Worm (Caenorhabditis elegans): ENCODE results near the gene ceh-79.

ceh-79 gene

ce11 chrV:13298706-13299105 lies 2.9 kb upstream of the ceh-79 start:
- no peak for TF ChIP-seq ceh-100 (GFP tag; IDR thresholded peaks at IDR 0.05)
- no peak for TF ChIP-seq B0035.1 (tag; optimal IDR thresholded peaks at IDR 0.05)
- TF ChIP-seq zim-3 (tag; optimal IDR thresholded peaks at IDR 0.05): no peak
- no peak for TF ChIP-seq bed-2 (GFP tag; IDR thresholded peaks at IDR 0.05)
- no peak for TF ChIP-seq F57C9.4 (tag; optimal IDR thresholded peaks at IDR 0.05)
- no peak for TF ChIP-seq F22D6.2 (tag; optimal IDR thresholded peaks at IDR 0.05)
- TF ChIP-seq F57A8.1 (GFP tag; optimal IDR thresholded peaks at IDR 0.05): no peak
- TF ChIP-seq ccch-3 (GFP tag; optimal IDR thresholded peaks at IDR 0.05): no peak
- no peak for TF ChIP-seq madf-8 (GFP tag; conservative IDR thresholded peaks at IDR 0.05)
- no peak for TF ChIP-seq lsy-27 (tag; optimal IDR thresholded peaks at IDR 0.05; ENCODE audit: borderline replicate concordance, insufficient read depth)
- TF ChIP-seq let-607 (tag; optimal IDR thresholded peaks at IDR 0.05): no peak
- TF ChIP-seq K12H6.12 (tag; optimal IDR thresholded peaks at IDR 0.05): no peak
- TF ChIP-seq rec-8 (tag; optimal IDR thresholded peaks at IDR 0.05): no peak
- TF ChIP-seq mes-4 (tag; optimal IDR thresholded peaks at IDR 0.05): no peak
- TF ChIP-seq lin-35 (GFP tag; optimal IDR thresholded peaks at IDR 0.05): no peak
- TF ChIP-seq tbp1 (GFP tag; optimal IDR thresholded peaks at IDR 0.05): no peak

- TF ChIP-seq somi-1 (GFP tag; optimal IDR thresholded peaks at IDR 0.05) (no peak), madf-3 (GFP tag; IDR thresholded peaks at IDR 0.05) (no peak), die-1 (tag; optimal IDR thresholded peaks at IDR 0.05) (no peak), lin-40 (tag; optimal IDR thresholded peaks at IDR 0.05) (no peak), F22D6.2 (tag; optimal IDR thresholded peaks at IDR 0.05) (no peak), nhr-80 (tag; optimal IDR thresholded peaks at IDR 0.05) (no peak), atf-7 (tag; optimal IDR thresholded peaks at IDR 0.05) (no peak), lsl-1 (GFP tag; optimal IDR thresholded peaks at IDR 0.05) (no peak), nfya-2 (GFP tag; IDR thresholded peaks at IDR 0.05) (no peak), ztf-28 (GFP tag; IDR thresholded peaks at IDR 0.05) (no peak), dox-1 (GFP tag; IDR thresholded peaks at IDR 0.05) (no peak), ccch-3 (GFP tag; optimal IDR thresholded peaks at IDR 0.05) (no peak), ceh-79 (tag; optimal IDR thresholded peaks at IDR 0.05) (no peak)
Observed at ce11 chrV:13299398-13299797, 2.2 kb upstream of the ceh-79 start.

DNA sequence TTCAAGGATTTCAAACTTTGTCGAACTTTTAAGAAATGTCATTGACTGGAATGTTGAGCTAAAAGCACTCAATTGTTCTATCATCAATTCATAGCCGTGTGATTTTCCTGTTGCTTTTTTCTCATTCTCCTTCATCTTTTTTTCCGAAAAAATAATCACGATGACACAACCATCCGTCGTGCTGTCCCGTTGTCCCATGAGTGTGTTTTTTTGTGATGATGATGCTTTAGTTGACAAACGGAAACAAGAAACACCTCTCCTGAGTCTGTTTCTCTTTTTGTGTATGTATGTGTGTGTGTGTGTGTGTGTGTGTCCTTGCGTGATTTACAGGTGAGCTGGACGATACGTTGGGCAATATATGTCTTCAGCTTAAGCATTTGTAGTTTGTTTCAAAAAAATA lies 1.1 kb upstream of the ceh-79 start:
- TF ChIP-seq athp-1 (tag; optimal IDR thresholded peaks at IDR 0.05): no peak

DNA sequence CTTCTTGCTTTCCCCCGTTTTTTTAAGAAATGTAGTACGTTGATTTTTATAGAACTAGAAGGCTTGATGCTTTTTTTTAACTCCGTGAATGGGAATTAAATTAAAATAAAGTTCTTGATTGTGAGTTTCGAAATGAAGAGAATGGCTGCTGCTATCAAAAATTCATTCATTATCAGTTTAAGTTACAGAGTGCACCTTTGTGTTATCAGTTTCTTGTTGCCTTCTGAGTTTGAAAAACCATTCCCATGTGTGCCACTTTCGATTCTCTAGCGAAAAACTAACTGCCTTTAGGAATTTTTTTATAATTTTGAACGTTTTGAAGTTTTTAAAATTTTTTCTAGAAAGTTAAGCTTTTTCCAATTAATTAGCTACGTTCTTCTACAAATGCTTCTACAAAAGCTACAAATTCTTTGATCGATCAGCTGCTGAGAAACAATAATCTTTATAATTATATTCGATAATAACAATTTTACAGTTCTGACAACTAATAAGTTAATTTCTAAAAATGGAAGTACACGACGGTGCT lies 3.1 kb downstream of the ceh-79 start, which contains the start of gene C26E1.2:
TSS of gene C26E1.2 (plus strand) at position 476 of the 526 bp plus-strand sequence.
- TF ChIP-seq nhr-80 (tag; optimal IDR thresholded peaks at IDR 0.05) (peak; percentile 73), nhr-90 (tag; optimal IDR thresholded peaks at IDR 0.05) (no peak), cebp-1 (GFP tag; IDR thresholded peaks at IDR 0.05) (no peak), cebp-1 (tag; optimal IDR thresholded peaks at IDR 0.05) (peak; percentile 15)

ce11 chrV:13308616-13309015 lies 7.0 kb downstream of the ceh-79 start, which contains the start of gene C50B6.1:
C50B6.1 (plus strand) TSS chrV:13308916.
- TF ChIP-seq egl-18 (GFP tag; IDR thresholded peaks at IDR 0.05) (no peak), zim-3 (tag; optimal IDR thresholded peaks at IDR 0.05) (no peak), tbx-9 (tag; optimal IDR thresholded peaks at IDR 0.05; ENCODE audit: borderline replicate concordance) (no peak), lin-26 (GFP tag; IDR thresholded peaks at IDR 0.05) (no peak), chd-7 (tag; optimal IDR thresholded peaks at IDR 0.05) (no peak), ceh-100 (GFP tag; IDR thresholded peaks at IDR 0.05) (no peak), lsl-1 (GFP tag; optimal IDR thresholded peaks at IDR 0.05) (no peak), D2030.7 (GFP tag; IDR thresholded peaks at IDR 0.05) (no peak), T26A5.8 (tag; optimal IDR thresholded peaks at IDR 0.05) (no peak), ztf-26 (tag; optimal IDR thresholded peaks at IDR 0.05) (no peak), tlf-1 (GFP tag; optimal IDR thresholded peaks at IDR 0.05) (no peak), F22D6.2 (tag; optimal IDR thresholded peaks at IDR 0.05) (no peak), attf-5 (GFP tag; optimal IDR thresholded peaks at IDR 0.05) (no peak), mel-28 (tag; optimal IDR thresholded peaks at IDR 0.05; ENCODE audit: borderline replicate concordance) (no peak), B0261.1 (tag; optimal IDR thresholded peaks at IDR 0.05) (no peak), ceh-58 (GFP tag; IDR thresholded peaks at IDR 0.05) (no peak)
